Fruit fly (Drosophila melanogaster) whole organism, embryonic: ENCODE measurements around the gene Sf3b1.

Source experiments
- CG11085 ChIP-seq: fragments of 200-800 bp; sonication (Bioruptor generic); IDR thresholded peaks from 2 replicates; pipeline ENCODE4 v1.3.6; 2022; ENCODE audit warnings: missing biosample characterization, missing genetic modification characterization
- CG11247 ChIP-seq: fragments of 200-800 bp; sonication (Bioruptor generic); IDR thresholded peaks from 2 replicates; pipeline ENCODE4 v1.3.6; 2022; ENCODE audit warnings: missing biosample characterization, missing genetic modification characterization
- CG14860 ChIP-seq: fragments of 200-800 bp; sonication (Bioruptor generic); IDR thresholded peaks from 3 replicates; pipeline ENCODE4 v1.3.6; 2022; ENCODE audit warnings: missing biosample characterization, missing genetic modification characterization; ENCODE audit not compliant: partially characterized antibody
- CG15269 ChIP-seq: fragments of 200-800 bp; sonication (Bioruptor generic); optimal IDR thresholded peaks from 2 replicates; lab custom pipeline; 2018; ENCODE audit warnings: missing biosample characterization, mild to moderate bottlenecking, missing genetic modification characterization, moderate library complexity
- CG16813 ChIP-seq: fragments of 200-800 bp; sonication (Bioruptor generic); IDR thresholded peaks from 3 replicates; pipeline ENCODE4 v1.3.6; 2022; ENCODE audit warnings: missing biosample characterization, missing genetic modification characterization; ENCODE audit not compliant: partially characterized antibody
- CG1792 ChIP-seq: fragments of 200-800 bp; sonication (Bioruptor generic); optimal IDR thresholded peaks from 2 replicates; lab custom pipeline; 2016; ENCODE audit warnings: missing biosample characterization, missing genetic modification characterization
- CG2199 ChIP-seq: fragments of 200-800 bp; sonication (Bioruptor generic); IDR thresholded peaks from 3 replicates; pipeline ENCODE4 v1.3.6; 2022; ENCODE audit warnings: missing biosample characterization, missing genetic modification characterization
- CG6791 ChIP-seq: fragments of 200-800 bp; sonication (Bioruptor generic); IDR thresholded peaks from 3 replicates; pipeline ENCODE4 v1.3.6; 2022; ENCODE audit warnings: missing biosample characterization, missing genetic modification characterization; ENCODE audit not compliant: partially characterized antibody
- CG7271 ChIP-seq: fragments of 200-800 bp; sonication (Bioruptor generic); optimal IDR thresholded peaks from 2 replicates; lab custom pipeline; 2018; ENCODE audit warnings: missing biosample characterization, mild to moderate bottlenecking, missing genetic modification characterization, moderate library complexity
- CG9817 ChIP-seq: fragments of 200-800 bp; sonication (Bioruptor generic); optimal IDR thresholded peaks from 2 replicates; lab custom pipeline; 2018; ENCODE audit warnings: missing biosample characterization, mild to moderate bottlenecking, missing genetic modification characterization, moderate library complexity
- CoRest ChIP-seq: fragments of 200-800 bp; sonication (Bioruptor generic); optimal IDR thresholded peaks from 3 replicates; lab custom pipeline; 2018; ENCODE audit warnings: missing biosample characterization, mild to moderate bottlenecking, missing genetic modification characterization, moderate library complexity
- D ChIP-seq, 2 experiments: fragments of 200-800 bp in 1 of 2; fragments of >200 bp in 1 of 2; sonication (Bioruptor generic) in 1 of 2; optimal IDR thresholded peaks; 2 replicates in 1 of 2; 3 replicates in 1 of 2; lab custom pipeline; 2017; ENCODE audit warnings: mild to moderate bottlenecking in 1 of 2, missing biosample characterization in 1 of 2, missing genetic modification characterization in 1 of 2, missing genetic modification reagents in 1 of 2
- D19B ChIP-seq: fragments of 200-800 bp; sonication (Bioruptor generic); optimal IDR thresholded peaks from 2 replicates; lab custom pipeline; 2017; ENCODE audit warnings: missing biosample characterization, mild to moderate bottlenecking, missing genetic modification characterization
- Dbx ChIP-seq: fragments of 200-800 bp; sonication (Bioruptor generic); IDR thresholded peaks from 3 replicates; pipeline ENCODE4 v1.3.6; 2022; ENCODE audit warnings: missing biosample characterization, missing genetic modification characterization
- Dref ChIP-seq: fragments of 200-800 bp; sonication (Bioruptor generic); IDR thresholded peaks from 2 replicates; pipeline ENCODE4 v1.3.6; 2022; ENCODE audit warnings: missing biosample characterization, missing genetic modification characterization
- ERR ChIP-seq: fragments of 200-800 bp; sonication (Bioruptor generic); optimal IDR thresholded peaks from 2 replicates; lab custom pipeline; 2016; ENCODE audit warnings: missing biosample characterization, missing genetic modification characterization
- H15 ChIP-seq: fragments of 200-800 bp; sonication (Bioruptor generic); IDR thresholded peaks from 3 replicates; pipeline ENCODE4 v1.3.6; 2022; ENCODE audit warnings: missing biosample characterization, missing genetic modification characterization
- Hr3 ChIP-seq: fragments of 200-800 bp; sonication (Bioruptor generic); optimal IDR thresholded peaks from 3 replicates; lab custom pipeline; 2016; ENCODE audit warnings: missing biosample characterization, missing genetic modification characterization
- Hr51 ChIP-seq, 2 experiments: fragments of 200-800 bp; sonication (Bioruptor generic); optimal IDR thresholded peaks; 2 replicates in 1 of 2; 3 replicates in 1 of 2; lab custom pipeline; 2016 to 2018; ENCODE audit warnings: missing biosample characterization in 2 of 2, missing genetic modification characterization in 2 of 2, mild to moderate bottlenecking in 1 of 2, moderate library complexity in 1 of 2
- Max ChIP-seq: fragments of 200-800 bp; sonication (Bioruptor generic); optimal IDR thresholded peaks from 2 replicates; lab custom pipeline; 2016; ENCODE audit warnings: missing biosample characterization, mild to moderate bottlenecking, missing genetic modification characterization
- Meics ChIP-seq: fragments of 200-800 bp; sonication (Bioruptor generic); optimal IDR thresholded peaks from 2 replicates; lab custom pipeline; 2017; ENCODE audit warnings: missing biosample characterization, mild to moderate bottlenecking, missing genetic modification characterization
- Neu2 ChIP-seq: fragments of 200-800 bp; sonication (Bioruptor generic); optimal IDR thresholded peaks from 3 replicates; lab custom pipeline; 2016; ENCODE audit warnings: missing biosample characterization, missing genetic modification characterization, borderline replicate concordance
- Nf-YA ChIP-seq: fragments of 200-800 bp; sonication (Bioruptor generic); IDR thresholded peaks from 2 replicates; pipeline ENCODE4 v1.3.6; 2022; ENCODE audit warnings: missing biosample characterization, missing genetic modification characterization
- Poxn ChIP-seq: fragments of 200-800 bp; sonication (Bioruptor generic); IDR thresholded peaks from 2 replicates; pipeline ENCODE4 v1.3.6; 2022; ENCODE audit warnings: missing biosample characterization, missing genetic modification characterization
- Scr ChIP-seq: fragments of 200-800 bp; sonication (Bioruptor generic); IDR thresholded peaks from 2 replicates; pipeline ENCODE4 v1.3.6; 2022; ENCODE audit warnings: missing biosample characterization, missing genetic modification characterization; ENCODE audit not compliant: partially characterized antibody
- bcd ChIP-seq: fragments of 200-800 bp; sonication (Bioruptor generic); optimal IDR thresholded peaks from 2 replicates; lab custom pipeline; 2017; ENCODE audit warnings: missing biosample characterization, mild to moderate bottlenecking, missing genetic modification characterization
- chif ChIP-seq, 2 experiments: fragments of 200-800 bp; sonication (Bioruptor generic); optimal IDR thresholded peaks; 3 replicates each; lab custom pipeline; 2016; ENCODE audit warnings: missing biosample characterization in 2 of 2, missing genetic modification characterization in 2 of 2
- dpn ChIP-seq, 2 experiments: fragments of 200-800 bp; sonication (Bioruptor generic); optimal IDR thresholded peaks; 3 replicates each; lab custom pipeline; 2016; ENCODE audit warnings: missing biosample characterization in 2 of 2, missing genetic modification characterization in 2 of 2
- esg ChIP-seq: fragments of 200-800 bp; sonication (Bioruptor generic); conservative IDR thresholded peaks from 2 replicates; pipeline ENCODE4 v1.3.6; 2022; ENCODE audit warnings: missing biosample characterization, missing genetic modification characterization
- her ChIP-seq: fragments of 200-800 bp; sonication (Bioruptor generic); optimal IDR thresholded peaks from 2 replicates; lab custom pipeline; 2016; ENCODE audit warnings: missing biosample characterization, missing genetic modification characterization
- inv ChIP-seq: fragments of 200-800 bp; sonication (Bioruptor generic); IDR thresholded peaks from 2 replicates; pipeline ENCODE4 v1.3.6; 2022; ENCODE audit warnings: missing biosample characterization, missing genetic modification characterization; ENCODE audit not compliant: partially characterized antibody
- jigr1 ChIP-seq: fragments of 200-800 bp; sonication (Bioruptor generic); IDR thresholded peaks from 3 replicates; pipeline ENCODE4 v1.3.6; 2022; ENCODE audit warnings: missing biosample characterization, missing genetic modification characterization
- kni ChIP-seq: fragments of 200-800 bp; sonication (Bioruptor generic); optimal IDR thresholded peaks from 3 replicates; lab custom pipeline; 2017; ENCODE audit warnings: mild to moderate bottlenecking, missing biosample characterization, missing genetic modification reagents, missing genetic modification characterization
- lab ChIP-seq: fragments of 200-800 bp; sonication (Bioruptor generic); optimal IDR thresholded peaks from 3 replicates; lab custom pipeline; 2017; ENCODE audit warnings: missing biosample characterization, missing genetic modification characterization, mild to moderate bottlenecking, moderate library complexity, missing genetic modification reagents
- lov ChIP-seq, 2 experiments: fragments of 200-800 bp in 1 of 2; fragments of >200 bp in 1 of 2; sonication (Bioruptor generic) in 1 of 2; IDR thresholded peaks in 1 of 2; optimal IDR thresholded peaks in 1 of 2; 2 replicates in 1 of 2; 3 replicates in 1 of 2; pipeline versions ENCODE4 v1.3.6 to Lab custom; 2017 to 2022; ENCODE audit warnings: missing biosample characterization in 1 of 2, missing genetic modification characterization in 1 of 2
- luna ChIP-seq: fragments of 200-800 bp; sonication (Bioruptor generic); optimal IDR thresholded peaks from 2 replicates; lab custom pipeline; 2016; ENCODE audit warnings: missing biosample characterization, missing genetic modification characterization
- mld ChIP-seq: fragments of 200-800 bp; sonication (Bioruptor generic); IDR thresholded peaks from 3 replicates; pipeline ENCODE4 v1.3.6; 2022; ENCODE audit warnings: missing biosample characterization, missing genetic modification characterization; ENCODE audit not compliant: partially characterized antibody
- nerfin-1 ChIP-seq: fragments of 200-800 bp; sonication (Bioruptor generic); optimal IDR thresholded peaks from 3 replicates; lab custom pipeline; 2019; ENCODE audit warnings: missing biosample characterization, mild to moderate bottlenecking, missing genetic modification characterization, moderate library complexity
- nerfin-2 ChIP-seq: fragments of 200-800 bp; sonication (Bioruptor generic); IDR thresholded peaks from 2 replicates; pipeline ENCODE4 v1.3.6; 2022; ENCODE audit warnings: missing biosample characterization, missing genetic modification characterization; ENCODE audit not compliant: partially characterized antibody
- onecut ChIP-seq: fragments of 200-800 bp; sonication (Bioruptor generic); IDR thresholded peaks from 2 replicates; pipeline ENCODE4 v1.3.6; 2022; ENCODE audit warnings: missing biosample characterization, missing genetic modification characterization
- pzg ChIP-seq: fragments of 200-800 bp; sonication (Bioruptor generic); optimal IDR thresholded peaks from 3 replicates; lab custom pipeline; 2018; ENCODE audit warnings: missing biosample characterization, mild to moderate bottlenecking, missing genetic modification characterization, moderate library complexity
- row ChIP-seq: fragments of 200-800 bp; sonication (Bioruptor generic); IDR thresholded peaks from 3 replicates; pipeline ENCODE4 v1.3.6; 2022; ENCODE audit warnings: missing biosample characterization, missing genetic modification characterization
- sens ChIP-seq: fragments of 200-800 bp; sonication (Bioruptor generic); peaks from one replicate; lab custom pipeline; 2016; ENCODE audit warnings: missing biosample characterization, missing genetic modification characterization
- sna ChIP-seq: fragments of 200-800 bp; sonication (Bioruptor generic); IDR thresholded peaks from 2 replicates; pipeline ENCODE4 v1.3.6; 2022; ENCODE audit warnings: missing biosample characterization, missing genetic modification characterization; ENCODE audit not compliant: partially characterized antibody
- tna ChIP-seq: fragments of 200-800 bp; sonication (Bioruptor generic); IDR thresholded peaks from 2 replicates; pipeline ENCODE4 v1.3.6; 2022; ENCODE audit warnings: missing biosample characterization, missing genetic modification characterization; ENCODE audit not compliant: partially characterized antibody
- z ChIP-seq: fragments of 200-800 bp; sonication (Bioruptor generic); IDR thresholded peaks from 3 replicates; pipeline ENCODE4 v1.3.6; 2022; ENCODE audit warnings: missing biosample characterization, missing genetic modification characterization

The Sf3b1 gene

dm6 chr2L:549637-550036 is 18.5 kb upstream of the Sf3b1 start (continued):
- TF ChIP-seq nerfin-2 (GFP tag; lab: Robert Waterston, UW) = peak; percentile 61; the same call in 1 of the 2 replicates
- no peak for TF ChIP-seq esg (GFP tag; lab: Robert Waterston, UW)
- TF ChIP-seq nerfin-1 (tag; lab: Kevin White, UChicago) = peak; percentile 27
- TF ChIP-seq Hr51 (GFP tag; optimal IDR thresholded peaks at IDR 0.05; lab: Kevin White, UChicago) = no peak
- TF ChIP-seq CG14860 (GFP tag; lab: Robert Waterston, UW) = peak; percentile 73
- TF ChIP-seq CG11247 (GFP tag; lab: Robert Waterston, UW) = 0 out of 2 replicates have a peak, but pooled peaks have one; percentile 8
- peak; percentile 3 for TF ChIP-seq sens (GFP tag; lab: Kevin White, UChicago)
- TF ChIP-seq Scr (GFP tag; lab: Robert Waterston, UW) = 0 out of 2 replicates have a peak, but pooled peaks have one; percentile 31
- TF ChIP-seq D19B (GFP tag; lab: Kevin White, UChicago) = peak; percentile 61
- 0 out of 2 replicates have a peak, but pooled peaks have one; percentile 41 for TF ChIP-seq sna (GFP tag; lab: Robert Waterston, UW)
- 0 out of 3 replicates have a peak, but pooled peaks have one; percentile 12 for TF ChIP-seq H15 (GFP tag; lab: Robert Waterston, UW)
- no peak for TF ChIP-seq Dref (GFP tag; lab: Robert Waterston, UW)
- no peak for TF ChIP-seq Hr3 (GFP tag; lab: Kevin White, UChicago)
- TF ChIP-seq tna (GFP tag; lab: Robert Waterston, UW) = peak; percentile 46; the same call in 1 of the 2 replicates
- TF ChIP-seq mld (GFP tag; lab: Robert Waterston, UW) = 0 out of 3 replicates have a peak, but pooled peaks have one; percentile 40
- peak; percentile 36; the same call in 1 of the 2 replicates for TF ChIP-seq inv (GFP tag; lab: Robert Waterston, UW)
- peak; percentile 74 for TF ChIP-seq CG6791 (GFP tag; lab: Robert Waterston, UW)
- TF ChIP-seq onecut (GFP tag; lab: Robert Waterston, UW) = no peak
- TF ChIP-seq pzg (GFP tag; lab: Kevin White, UChicago) = no peak
- peak; percentile 75 for TF ChIP-seq row (GFP tag; lab: Robert Waterston, UW)

DNA sequence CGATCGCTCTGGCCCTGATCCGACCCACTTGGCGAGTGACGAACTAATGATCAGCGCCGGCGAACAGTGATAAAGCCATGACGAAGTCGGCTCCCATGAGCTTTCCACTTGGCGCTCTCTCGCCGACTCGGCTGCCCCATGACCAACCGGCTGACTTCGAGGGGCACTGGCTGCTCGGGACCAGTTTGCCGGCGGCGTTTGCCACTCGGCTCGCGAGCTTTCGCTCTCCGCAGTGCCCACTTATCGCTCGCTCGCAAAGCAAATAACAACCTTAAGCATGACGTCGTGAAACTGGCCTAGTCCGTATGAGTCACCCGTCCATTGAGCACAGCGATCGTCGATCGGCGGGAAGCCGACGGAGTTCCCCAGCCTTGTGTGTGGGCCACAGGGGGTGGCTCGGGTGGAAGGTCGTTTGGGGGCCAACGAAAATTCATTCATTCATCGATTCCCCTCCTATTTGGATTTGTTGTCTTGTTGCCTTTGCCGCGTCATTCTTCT is 15.7 kb upstream of the Sf3b1 start, which contains the start of gene Ets21C:
TSS of gene Ets21C (minus strand) at position 492 of the 498 bp plus-strand sequence.
- no peak for TF ChIP-seq Poxn
- no peak for TF ChIP-seq CG16813 (GFP tag; lab: Robert Waterston, UW)
- no peak for TF ChIP-seq luna (GFP tag; lab: Kevin White, UChicago)
- TF ChIP-seq Neu2 (GFP tag; lab: Kevin White, UChicago) = no peak
- TF ChIP-seq CG2199 = no peak
- no peak for TF ChIP-seq Nf-YA (GFP tag; lab: Robert Waterston, UW)
- TF ChIP-seq CG1792 (GFP tag; lab: Kevin White, UChicago) = no peak
- no peak for TF ChIP-seq CG11247 (GFP tag; lab: Robert Waterston, UW)
- TF ChIP-seq CG9817 = no peak
- no peak for TF ChIP-seq Max (GFP tag; lab: Kevin White, UChicago)
- TF ChIP-seq lab (GFP tag; lab: Kevin White, UChicago) = peak; percentile 69
- no peak for TF ChIP-seq D (optimal IDR thresholded peaks at IDR 0.05; lab: Kevin White, UChicago)
- TF ChIP-seq D (GFP tag; optimal IDR thresholded peaks at IDR 0.05; lab: Kevin White, UChicago) = no peak
- peak; percentile 38; the same call in 1 of the 3 replicates for TF ChIP-seq Dbx
- peak; percentile 36 for TF ChIP-seq kni (GFP tag; lab: Kevin White, UChicago)
- TF ChIP-seq Meics = peak; percentile 28
- no peak for TF ChIP-seq lov (optimal IDR thresholded peaks at IDR 0.05; lab: Kevin White, UChicago)
- no peak for TF ChIP-seq lov (GFP tag; IDR thresholded peaks at IDR 0.05; lab: Robert Waterston, UW)
- TF ChIP-seq dpn (GFP tag; optimal IDR thresholded peaks at IDR 0.05; lab: Kevin White, UChicago) = no peak
- TF ChIP-seq her (GFP tag; lab: Kevin White, UChicago) = peak; percentile 38
- no peak for TF ChIP-seq z (GFP tag; lab: Robert Waterston, UW)
- no peak for TF ChIP-seq ERR (GFP tag; lab: Kevin White, UChicago)
- no peak for TF ChIP-seq CoRest (tag; lab: Kevin White, UChicago)
- no peak for TF ChIP-seq bcd (GFP tag; lab: Kevin White, UChicago)
- no peak for TF ChIP-seq chif (GFP tag; optimal IDR thresholded peaks at IDR 0.05; lab: Kevin White, UChicago)
- no peak for TF ChIP-seq CG7271
- TF ChIP-seq CG11085 (GFP tag; lab: Robert Waterston, UW) = no peak
- TF ChIP-seq CG15269 (tag; lab: Kevin White, UChicago) = no peak
- TF ChIP-seq jigr1 = no peak
